Fruit fly (Drosophila melanogaster) whole organism, prepupa: Measurements from ENCODE around the gene SdhBL.

Experiments
- Blimp-1 ChIP-seq: fragments of 200-800 bp; sonication (Bioruptor generic); optimal IDR thresholded peaks from 3 replicates; lab custom pipeline; 2017; ENCODE audit warnings: missing biosample characterization, missing genetic modification characterization, mild to moderate bottlenecking, moderate library complexity, missing genetic modification reagents
- CG10631 ChIP-seq: fragments of 200-800 bp; sonication (Bioruptor generic); optimal IDR thresholded peaks from 2 replicates; lab custom pipeline; 2016; ENCODE audit warnings: missing biosample characterization, missing genetic modification characterization
- CG10669 ChIP-seq: fragments of 200-800 bp; sonication (Bioruptor generic); optimal IDR thresholded peaks from 3 replicates; lab custom pipeline; 2018; ENCODE audit warnings: missing biosample characterization, mild to moderate bottlenecking, missing genetic modification characterization, moderate library complexity
- CG11762 ChIP-seq: fragments of 200-800 bp; sonication (Bioruptor generic); optimal IDR thresholded peaks from 3 replicates; lab custom pipeline; 2016; ENCODE audit warnings: missing biosample characterization, missing genetic modification characterization; ENCODE audit not compliant: insufficient read depth
- CG11902 ChIP-seq: fragments of 200-800 bp; sonication (Bioruptor generic); optimal IDR thresholded peaks from 3 replicates; lab custom pipeline; 2016; ENCODE audit warnings: missing biosample characterization, missing genetic modification characterization
- CG15336 ChIP-seq: fragments of 200-800 bp; sonication (Bioruptor generic); IDR thresholded peaks from 2 replicates; pipeline ENCODE4 v1.3.6; 2022; ENCODE audit warnings: missing biosample characterization, missing genetic modification characterization
- CG31627 ChIP-seq: fragments of 200-800 bp; sonication (Bioruptor generic); optimal IDR thresholded peaks from 3 replicates; lab custom pipeline; 2016; ENCODE audit warnings: missing biosample characterization, missing genetic modification characterization
- CG34406 ChIP-seq: fragments of 200-800 bp; sonication (Bioruptor generic); optimal IDR thresholded peaks from 3 replicates; lab custom pipeline; 2016; ENCODE audit warnings: missing biosample characterization, missing genetic modification characterization
- CG3919 ChIP-seq: fragments of 200-800 bp; sonication (Bioruptor generic); optimal IDR thresholded peaks from 3 replicates; lab custom pipeline; 2016; ENCODE audit warnings: missing biosample characterization, missing genetic modification characterization
- CG4318 ChIP-seq: fragments of 200-800 bp; sonication (Bioruptor generic); optimal IDR thresholded peaks from 3 replicates; lab custom pipeline; 2017; ENCODE audit warnings: missing biosample characterization, mild to moderate bottlenecking, missing genetic modification characterization
- CG6163 ChIP-seq: fragments of 200-800 bp; sonication (Bioruptor generic); IDR thresholded peaks from 3 replicates; pipeline ENCODE4 v1.3.6; 2022; ENCODE audit warnings: missing biosample characterization, missing genetic modification characterization
- CG6276 ChIP-seq: fragments of 200-800 bp; sonication (Bioruptor generic); optimal IDR thresholded peaks from 2 replicates; lab custom pipeline; 2017; ENCODE audit warnings: missing biosample characterization, mild to moderate bottlenecking, missing genetic modification characterization
- CG6792 ChIP-seq: fragments of 200-800 bp; sonication (Bioruptor generic); optimal IDR thresholded peaks from 3 replicates; lab custom pipeline; 2016; ENCODE audit warnings: missing biosample characterization, missing genetic modification characterization
- CG6808 ChIP-seq: fragments of 200-800 bp; sonication (Bioruptor generic); optimal IDR thresholded peaks from 3 replicates; lab custom pipeline; 2017; ENCODE audit warnings: missing biosample characterization, missing genetic modification characterization, mild to moderate bottlenecking, moderate library complexity, missing genetic modification reagents
- CG6854 ChIP-seq: fragments of 200-800 bp; sonication (Bioruptor generic); optimal IDR thresholded peaks from 2 replicates; lab custom pipeline; 2017; ENCODE audit warnings: missing biosample characterization, mild to moderate bottlenecking, missing genetic modification characterization
- CG7368 ChIP-seq: fragments of 200-800 bp; sonication (Bioruptor generic); optimal IDR thresholded peaks from 3 replicates; lab custom pipeline; 2016; ENCODE audit warnings: missing biosample characterization, missing genetic modification characterization
- CG8119 ChIP-seq: fragments of 200-800 bp; sonication (Bioruptor generic); IDR thresholded peaks from 3 replicates; pipeline ENCODE4 v1.3.6; 2022; ENCODE audit warnings: missing biosample characterization, missing genetic modification characterization
- CG8319 ChIP-seq: fragments of 200-800 bp; sonication (Bioruptor generic); optimal IDR thresholded peaks from 3 replicates; lab custom pipeline; 2016; ENCODE audit warnings: missing biosample characterization, missing genetic modification characterization
- CG8632 ChIP-seq: fragments of 200-800 bp; sonication (Bioruptor generic); optimal IDR thresholded peaks from 3 replicates; lab custom pipeline; 2016; ENCODE audit warnings: missing biosample characterization, missing genetic modification characterization
- Eip75B ChIP-seq: fragments of 200-800 bp; sonication (Bioruptor generic); optimal IDR thresholded peaks from 3 replicates; lab custom pipeline; 2016; ENCODE audit warnings: missing biosample characterization, missing genetic modification characterization
- Eip78C ChIP-seq: fragments of 200-800 bp; sonication (Bioruptor generic); peaks from one replicate; lab custom pipeline; 2016; ENCODE audit warnings: missing biosample characterization, missing genetic modification characterization
- Ets96B ChIP-seq: fragments of 200-800 bp; optimal IDR thresholded peaks from 2 replicates; lab custom pipeline; 2019; ENCODE audit warnings: missing biosample characterization, mild to moderate bottlenecking, missing genetic modification characterization, moderate library complexity
- Gug ChIP-seq: fragments of 200-800 bp; sonication (Bioruptor generic); IDR thresholded peaks from 2 replicates; pipeline ENCODE4 v1.3.6; 2022; ENCODE audit warnings: missing biosample characterization, missing genetic modification characterization
- Hr39 ChIP-seq: fragments of 200-800 bp; sonication (Bioruptor generic); optimal IDR thresholded peaks from 2 replicates; lab custom pipeline; 2016; ENCODE audit warnings: missing biosample characterization, missing genetic modification characterization
- Hr4 ChIP-seq: fragments of 200-800 bp; sonication (Bioruptor generic); optimal IDR thresholded peaks from 3 replicates; lab custom pipeline; 2016; ENCODE audit warnings: missing biosample characterization, missing genetic modification characterization
- Lpt ChIP-seq: fragments of 200-800 bp; sonication (Bioruptor generic); optimal IDR thresholded peaks from 3 replicates; lab custom pipeline; 2016; ENCODE audit warnings: missing biosample characterization, missing genetic modification characterization
- Met ChIP-seq: fragments of 200-800 bp; sonication (Bioruptor generic); optimal IDR thresholded peaks from 3 replicates; lab custom pipeline; 2016; ENCODE audit warnings: missing biosample characterization, missing genetic modification characterization
- OdsH ChIP-seq: fragments of 200-800 bp; sonication (Bioruptor generic); optimal IDR thresholded peaks from 3 replicates; lab custom pipeline; 2016; ENCODE audit warnings: missing biosample characterization, missing genetic modification characterization
- Smox ChIP-seq: fragments of 200-800 bp; sonication (Bioruptor generic); optimal IDR thresholded peaks from 3 replicates; lab custom pipeline; 2016; ENCODE audit warnings: missing biosample characterization, missing genetic modification characterization
- Sox102F ChIP-seq: fragments of 200-800 bp; sonication (Bioruptor generic); optimal IDR thresholded peaks from 2 replicates; lab custom pipeline; 2016; ENCODE audit warnings: missing biosample characterization, mild to moderate bottlenecking, missing genetic modification characterization
- Sox14 ChIP-seq: fragments of 200-800 bp; sonication (Bioruptor generic); optimal IDR thresholded peaks from 3 replicates; lab custom pipeline; 2016; ENCODE audit warnings: missing biosample characterization, missing genetic modification characterization
- Sox15 ChIP-seq: fragments of 200-800 bp; sonication (Bioruptor generic); optimal IDR thresholded peaks from 3 replicates; lab custom pipeline; 2016; ENCODE audit warnings: missing biosample characterization, missing genetic modification characterization
- acj6 ChIP-seq: fragments of 200-800 bp; sonication (Bioruptor generic); optimal IDR thresholded peaks from 3 replicates; lab custom pipeline; 2016; ENCODE audit warnings: missing biosample characterization, missing genetic modification characterization
- cyc ChIP-seq: fragments of 200-800 bp; sonication (Bioruptor generic); optimal IDR thresholded peaks from 3 replicates; lab custom pipeline; 2016; ENCODE audit warnings: missing biosample characterization, missing genetic modification characterization
- dac ChIP-seq: fragments of 200-800 bp; sonication (Bioruptor generic); optimal IDR thresholded peaks from 2 replicates; lab custom pipeline; 2017; ENCODE audit warnings: missing biosample characterization, mild to moderate bottlenecking, missing genetic modification characterization
- dsx ChIP-seq: fragments of 200-800 bp; optimal IDR thresholded peaks from 3 replicates; lab custom pipeline; 2019; ENCODE audit warnings: missing biosample characterization, mild to moderate bottlenecking, missing genetic modification characterization, moderate library complexity; ENCODE audit not compliant: poor library complexity, severe bottlenecking
- esn ChIP-seq: fragments of 200-800 bp; sonication (Bioruptor generic); optimal IDR thresholded peaks from 2 replicates; lab custom pipeline; 2016; ENCODE audit warnings: missing biosample characterization, mild to moderate bottlenecking, missing genetic modification characterization, moderate library complexity
- fd59A ChIP-seq: fragments of 200-800 bp; sonication (Bioruptor generic); optimal IDR thresholded peaks from 2 replicates; lab custom pipeline; 2017; ENCODE audit warnings: missing biosample characterization, mild to moderate bottlenecking, missing genetic modification characterization, missing genetic modification reagents
- fd85E ChIP-seq: fragments of 200-800 bp; sonication (Bioruptor generic); optimal IDR thresholded peaks from 3 replicates; lab custom pipeline; 2016; ENCODE audit warnings: missing biosample characterization, missing genetic modification characterization
- fkh ChIP-seq: fragments of 200-800 bp; sonication (Bioruptor generic); optimal IDR thresholded peaks from 3 replicates; lab custom pipeline; 2017; ENCODE audit warnings: missing biosample characterization, mild to moderate bottlenecking, missing genetic modification characterization, moderate library complexity
- lz ChIP-seq: fragments of 200-800 bp; sonication (Bioruptor generic); optimal IDR thresholded peaks from 3 replicates; lab custom pipeline; 2016; ENCODE audit warnings: missing biosample characterization, missing genetic modification characterization
- net ChIP-seq: fragments of 200-800 bp; sonication (Bioruptor generic); optimal IDR thresholded peaks from 3 replicates; lab custom pipeline; 2016; ENCODE audit warnings: missing biosample characterization, missing genetic modification characterization
- pdm3 ChIP-seq: fragments of 200-800 bp; sonication (Bioruptor generic); optimal IDR thresholded peaks from 3 replicates; lab custom pipeline; 2016; ENCODE audit warnings: missing biosample characterization, missing genetic modification characterization
- salr ChIP-seq, 2 experiments: fragments of 200-800 bp; sonication (Bioruptor generic); optimal IDR thresholded peaks; 3 replicates each; lab custom pipeline; 2016 to 2018; ENCODE audit warnings: missing biosample characterization in 2 of 2, missing genetic modification characterization in 2 of 2, mild to moderate bottlenecking in 1 of 2
- spab ChIP-seq: fragments of 200-800 bp; sonication (Bioruptor generic); optimal IDR thresholded peaks from 2 replicates; lab custom pipeline; 2017; ENCODE audit warnings: missing biosample characterization, mild to moderate bottlenecking, missing genetic modification characterization, missing genetic modification reagents
- svp ChIP-seq: fragments of 200-800 bp; sonication (Bioruptor generic); peaks from one replicate; lab custom pipeline; 2016; ENCODE audit warnings: missing biosample characterization, missing genetic modification characterization
- vri ChIP-seq: fragments of 200-800 bp; sonication (Bioruptor generic); optimal IDR thresholded peaks from 3 replicates; lab custom pipeline; 2016; ENCODE audit warnings: missing biosample characterization, mild to moderate bottlenecking, missing genetic modification characterization

Gene SdhBL

DNA sequence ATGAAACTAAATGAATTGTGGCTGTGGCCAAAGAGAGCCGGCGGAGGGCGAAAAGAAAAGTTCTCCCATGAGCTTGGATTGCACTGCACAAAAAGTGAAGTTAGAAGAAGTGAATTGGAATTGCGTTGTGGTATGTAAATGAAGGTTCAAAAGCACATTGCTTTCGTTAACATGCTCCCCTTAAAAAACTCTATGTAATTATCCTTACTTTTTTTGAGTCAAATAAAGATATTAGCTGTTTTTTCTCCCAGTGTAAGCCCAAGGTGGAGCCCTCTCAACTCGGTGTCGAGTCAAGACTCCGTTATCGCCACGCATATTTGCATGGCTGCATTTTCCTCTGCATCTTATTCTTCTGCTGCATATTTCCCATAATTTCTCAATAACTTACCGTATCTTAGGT, 29.3 kb downstream of the SdhBL start (continued):
- TF ChIP-seq spab (GFP tag; lab: Kevin White, UChicago) (peak; percentile 75), esn (GFP tag; lab: Kevin White, UChicago) (peak; percentile 42), CG10669 (GFP tag; lab: Kevin White, UChicago) (peak; percentile 81), Sox102F (GFP tag; lab: Kevin White, UChicago) (peak; percentile 19), acj6 (GFP tag; lab: Kevin White, UChicago) (peak; percentile 72), salr (GFP tag; optimal IDR thresholded peaks at IDR 0.05; lab: Kevin White, UChicago) (peak; percentile 44 to 66), CG11902 (GFP tag; lab: Kevin White, UChicago) (no peak), Eip78C (GFP tag; lab: Kevin White, UChicago) (peak; percentile 91), CG31627 (GFP tag; lab: Kevin White, UChicago) (peak; percentile 41), CG34406 (GFP tag; lab: Kevin White, UChicago) (peak; percentile 42), Lpt (GFP tag; lab: Kevin White, UChicago) (peak; percentile 37), CG6792 (GFP tag; lab: Kevin White, UChicago) (peak; percentile 58), Hr39 (GFP tag; lab: Kevin White, UChicago) (peak; percentile 60), CG6854 (no peak), Eip75B (GFP tag; lab: Kevin White, UChicago) (peak; percentile 75), lz (GFP tag; lab: Kevin White, UChicago) (peak; percentile 34), Met (GFP tag; lab: Kevin White, UChicago) (peak; percentile 46)

DNA sequence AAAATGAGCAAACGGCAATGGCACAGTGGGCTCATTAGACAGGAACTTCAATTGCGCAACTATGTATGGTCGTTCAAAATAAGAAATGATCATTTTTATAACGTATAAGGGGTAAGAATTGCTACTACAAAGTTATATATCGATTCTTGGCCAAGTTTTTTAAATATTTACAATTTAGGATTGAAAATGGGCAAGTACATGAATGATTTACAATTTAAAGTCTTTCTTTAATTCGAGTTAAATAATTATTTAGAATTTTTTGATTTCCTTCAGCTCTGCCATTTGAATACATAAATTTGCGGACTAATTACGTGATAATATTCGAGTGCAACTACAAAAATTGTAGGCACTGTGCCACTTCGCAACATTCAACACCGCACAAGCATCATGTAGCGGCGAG, 30.5 kb downstream of the SdhBL start:
- TF ChIP-seq Eip75B (GFP tag; lab: Kevin White, UChicago): peak; percentile 67
- TF ChIP-seq CG4318: peak; percentile 79
- no peak for TF ChIP-seq CG6163 (GFP tag; lab: Robert Waterston, UW)
- peak; percentile 17 for TF ChIP-seq vri (GFP tag; lab: Kevin White, UChicago)
- peak; percentile 14 for TF ChIP-seq CG7368 (GFP tag; lab: Kevin White, UChicago)
- peak; percentile 68 for TF ChIP-seq CG8632 (GFP tag; lab: Kevin White, UChicago)
- TF ChIP-seq fd59A (GFP tag; lab: Kevin White, UChicago): peak; percentile 70
- peak; percentile 66 for TF ChIP-seq acj6 (GFP tag; lab: Kevin White, UChicago)
- TF ChIP-seq CG6276 (GFP tag; lab: Kevin White, UChicago): peak; percentile 74
- peak; percentile 88 for TF ChIP-seq svp (GFP tag; lab: Kevin White, UChicago)
- peak; percentile 93 for TF ChIP-seq dsx (GFP tag; lab: Kevin White, UChicago)
- peak; percentile 69 for TF ChIP-seq CG6792 (GFP tag; lab: Kevin White, UChicago)
- TF ChIP-seq pdm3 (GFP tag; lab: Kevin White, UChicago): peak; percentile 65
- TF ChIP-seq CG8119: peak; percentile 79
- peak; percentile 95 for TF ChIP-seq Eip78C (GFP tag; lab: Kevin White, UChicago)
- TF ChIP-seq fkh (GFP tag; lab: Kevin White, UChicago): no peak
- no peak for TF ChIP-seq CG6854
- peak; percentile 44 for TF ChIP-seq CG31627 (GFP tag; lab: Kevin White, UChicago)
- TF ChIP-seq CG10669 (GFP tag; lab: Kevin White, UChicago): peak; percentile 58
- peak; percentile 69 for TF ChIP-seq CG6808 (GFP tag; lab: Kevin White, UChicago)
- peak; percentile 44 for TF ChIP-seq cyc (GFP tag; lab: Kevin White, UChicago)
- TF ChIP-seq CG8319 (GFP tag; lab: Kevin White, UChicago): no peak
- TF ChIP-seq dac (GFP tag; lab: Kevin White, UChicago): peak; percentile 62
- peak; percentile 56 for TF ChIP-seq Lpt (GFP tag; lab: Kevin White, UChicago)
- TF ChIP-seq Hr39 (GFP tag; lab: Kevin White, UChicago): peak; percentile 61
- peak; percentile 4 for TF ChIP-seq CG11902 (GFP tag; lab: Kevin White, UChicago)
- peak; percentile 36; the same call in 1 of the 2 replicates for TF ChIP-seq Gug (GFP tag; lab: Robert Waterston, UW)
- TF ChIP-seq salr (GFP tag; optimal IDR thresholded peaks at IDR 0.05; lab: Kevin White, UChicago): peak in 1 of 2 experiments; percentile 78
- TF ChIP-seq Ets96B (tag; lab: Kevin White, UChicago): peak; percentile 68
- peak; percentile 77 for TF ChIP-seq Smox (GFP tag; lab: Kevin White, UChicago)
- peak; percentile 74 for TF ChIP-seq OdsH (GFP tag; lab: Kevin White, UChicago)
- TF ChIP-seq spab (GFP tag; lab: Kevin White, UChicago): peak; percentile 70
- TF ChIP-seq Sox15 (GFP tag; lab: Kevin White, UChicago): peak; percentile 24
- peak; percentile 61 for TF ChIP-seq Sox102F (GFP tag; lab: Kevin White, UChicago)
- peak; percentile 63 for TF ChIP-seq CG3919 (GFP tag; lab: Kevin White, UChicago)
- TF ChIP-seq CG11762 (GFP tag; lab: Kevin White, UChicago): peak; percentile 54
- no peak for TF ChIP-seq Blimp-1 (GFP tag; lab: Kevin White, UChicago)
- TF ChIP-seq Sox14 (GFP tag; lab: Kevin White, UChicago): peak; percentile 68
- TF ChIP-seq CG15336 (GFP tag; lab: Robert Waterston, UW): peak; percentile 73
- TF ChIP-seq CG10631 (GFP tag; lab: Kevin White, UChicago): peak; percentile 75
- TF ChIP-seq fd85E: no peak
- TF ChIP-seq Hr4: peak; percentile 75
- TF ChIP-seq net: peak; percentile 63
